Worm (Caenorhabditis elegans) whole organism, L1 larva: ENCODE data around the gene Y57G11C.46.

Source experiments
- C04F5.9 ChIP-seq: sonication (generic microtip); optimal IDR thresholded peaks from 2 replicates; lab custom pipeline; 2016; ENCODE audit warnings: missing genetic modification characterization, missing compliant biosample characterization
- C16A3.4 ChIP-seq: fragments of 150-350 bp; optimal IDR thresholded peaks from 2 replicates; lab custom pipeline; 2014; ENCODE audit warnings: missing biosample characterization, missing genetic modification characterization
- aly-2 ChIP-seq: fragments of 150-350 bp; optimal IDR thresholded peaks from 2 replicates; lab custom pipeline; 2014; ENCODE audit warnings: missing biosample characterization, missing genetic modification characterization
- ama-1 ChIP-seq: fragments of 150-350 bp; optimal IDR thresholded peaks from 2 replicates; lab custom pipeline; 2014
- ceh-8 ChIP-seq: fragments of 200-800 bp; sonication (Bioruptor generic); optimal IDR thresholded peaks from 2 replicates; lab custom pipeline; 2018; ENCODE audit warnings: mild to moderate bottlenecking, missing genetic modification characterization, moderate library complexity, missing compliant biosample characterization
- ceh-90 ChIP-seq: sonication (generic microtip); optimal IDR thresholded peaks from 2 replicates; lab custom pipeline; 2016; ENCODE audit warnings: missing genetic modification characterization, missing compliant biosample characterization
- ces-1 ChIP-seq: fragments of 150-350 bp; optimal IDR thresholded peaks from 2 replicates; lab custom pipeline; 2014; ENCODE audit warnings: missing biosample characterization, missing genetic modification reagents, missing genetic modification characterization
- dsc-1 ChIP-seq: sonication (generic microtip); optimal IDR thresholded peaks from 2 replicates; lab custom pipeline; 2016; ENCODE audit warnings: mild to moderate bottlenecking, missing genetic modification characterization, missing compliant biosample characterization
- efl-1 ChIP-seq, 4 experiments: fragments of 150-350 bp; optimal IDR thresholded peaks in 3 of 4; peaks in 1 of 4; 1 replicate in 1 of 4; 2 replicates in 3 of 4; lab custom pipeline; 2014; ENCODE audit warnings: missing biosample characterization in 2 of 4, missing genetic modification characterization in 2 of 4, missing genetic modification reagents in 2 of 4
- egl-27 ChIP-seq, 2 experiments: fragments of 150-350 bp in 1 of 2; sonication (generic microtip); optimal IDR thresholded peaks; 3 replicates each; lab custom pipeline; 2017 to 2018; ENCODE audit warnings: missing biosample characterization in 2 of 2, missing genetic modification characterization in 2 of 2, missing genetic modification reagents in 2 of 2
- elt-2 ChIP-seq: sonication (generic microtip); optimal IDR thresholded peaks from 2 replicates; lab custom pipeline; 2016; ENCODE audit warnings: missing genetic modification characterization, mild to moderate bottlenecking, inconsistent platforms, missing compliant biosample characterization, missing genetic modification reagents
- elt-3 ChIP-seq, 6 experiments: fragments of 150-350 bp in 1 of 6; sonication (generic microtip); optimal IDR thresholded peaks; 2 replicates each; lab custom pipeline; 2017 to 2018; ENCODE audit warnings: missing biosample characterization in 6 of 6, missing genetic modification characterization in 6 of 6, inconsistent platforms in 1 of 6
- ets-5 ChIP-seq: fragments of 200-800 bp; sonication (Bioruptor generic); IDR thresholded peaks from 2 replicates; pipeline ENCODE4 v1.3.6; 2022; ENCODE audit warnings: missing genetic modification characterization, missing compliant biosample characterization
- fkh-4 ChIP-seq: sonication (generic microtip); optimal IDR thresholded peaks from 2 replicates; lab custom pipeline; 2016; ENCODE audit warnings: missing compliant biosample characterization, missing genetic modification characterization, borderline replicate concordance
- fos-1 ChIP-seq: fragments of 150-350 bp; optimal IDR thresholded peaks from 2 replicates; lab custom pipeline; 2014; ENCODE audit warnings: missing biosample characterization, missing genetic modification characterization
- hlh-17 ChIP-seq: fragments of 200-800 bp; sonication (Bioruptor generic); optimal IDR thresholded peaks from 2 replicates; lab custom pipeline; 2018; ENCODE audit warnings: missing genetic modification characterization, mild to moderate bottlenecking, missing compliant biosample characterization, moderate library complexity, borderline replicate concordance
- irx-1 ChIP-seq: sonication (generic microtip); optimal IDR thresholded peaks from 2 replicates; lab custom pipeline; 2016; ENCODE audit warnings: missing genetic modification characterization, missing compliant biosample characterization
- jun-1 ChIP-seq: fragments of 150-350 bp; optimal IDR thresholded peaks from 2 replicates; lab custom pipeline; 2014; ENCODE audit warnings: missing biosample characterization, missing genetic modification reagents, missing genetic modification characterization
- lin-14 ChIP-seq: fragments of 200-800 bp; sonication (Bioruptor generic); optimal IDR thresholded peaks from 2 replicates; lab custom pipeline; 2018; ENCODE audit warnings: mild to moderate bottlenecking, missing genetic modification characterization, moderate library complexity, missing compliant biosample characterization
- lsy-2 ChIP-seq, 2 experiments: fragments of 150-350 bp; optimal IDR thresholded peaks; 2 replicates each; lab custom pipeline; 2014; ENCODE audit warnings: missing biosample characterization in 2 of 2, missing genetic modification characterization in 2 of 2
- mab-9 ChIP-seq: fragments of 200-800 bp; sonication (Bioruptor generic); IDR thresholded peaks from 2 replicates; pipeline ENCODE4 v1.3.6; 2022; ENCODE audit warnings: missing genetic modification reagents, missing genetic modification characterization, missing compliant biosample characterization
- nhr-20 ChIP-seq: sonication (generic microtip); optimal IDR thresholded peaks from 2 replicates; lab custom pipeline; 2016; ENCODE audit warnings: mild to moderate bottlenecking, missing genetic modification characterization, missing compliant biosample characterization
- nhr-237 ChIP-seq: fragments of 150-350 bp; optimal IDR thresholded peaks from 2 replicates; lab custom pipeline; 2014; ENCODE audit warnings: missing biosample characterization, missing genetic modification characterization
- nhr-71 ChIP-seq: sonication (generic microtip); optimal IDR thresholded peaks from 2 replicates; lab custom pipeline; 2016; ENCODE audit warnings: mild to moderate bottlenecking, missing genetic modification characterization, moderate library complexity, missing compliant biosample characterization
- nhr-85 ChIP-seq: sonication (generic microtip); peaks from one replicate; lab custom pipeline; 2016; ENCODE audit warnings: missing genetic modification characterization, inconsistent platforms, missing compliant biosample characterization
- nhr-90 ChIP-seq: sonication (generic microtip); optimal IDR thresholded peaks from 2 replicates; lab custom pipeline; 2016; ENCODE audit warnings: mild to moderate bottlenecking, missing genetic modification characterization, missing compliant biosample characterization; ENCODE audit not compliant: poor library complexity
- skn-1 ChIP-seq: fragments of 150-350 bp; optimal IDR thresholded peaks from 2 replicates; lab custom pipeline; 2014; ENCODE audit warnings: missing biosample characterization, missing genetic modification characterization
- sox-4 ChIP-seq: sonication (generic microtip); optimal IDR thresholded peaks from 2 replicates; lab custom pipeline; 2016; ENCODE audit warnings: missing genetic modification characterization, missing compliant biosample characterization
- sptf-1 ChIP-seq: fragments of 150-350 bp; optimal IDR thresholded peaks from 2 replicates; lab custom pipeline; 2014; ENCODE audit warnings: missing biosample characterization, missing genetic modification characterization
- sup-37 ChIP-seq: fragments of 200-800 bp; sonication (Bioruptor generic); optimal IDR thresholded peaks from 2 replicates; lab custom pipeline; 2018; ENCODE audit warnings: mild to moderate bottlenecking, missing genetic modification characterization, missing compliant biosample characterization
- swsn-7 ChIP-seq: sonication (generic microtip); optimal IDR thresholded peaks from 2 replicates; lab custom pipeline; 2016; ENCODE audit warnings: missing genetic modification characterization, missing compliant biosample characterization
- unc-86 ChIP-seq: sonication (generic microtip); optimal IDR thresholded peaks from 2 replicates; lab custom pipeline; 2016; ENCODE audit warnings: missing genetic modification characterization, missing compliant biosample characterization
- unc-98 ChIP-seq: fragments of 200-800 bp; sonication (Bioruptor generic); IDR thresholded peaks from 2 replicates; pipeline ENCODE4 v1.3.6; 2022; ENCODE audit warnings: missing genetic modification characterization, missing compliant biosample characterization
- xbp-1 ChIP-seq: sonication (generic microtip); optimal IDR thresholded peaks from 2 replicates; lab custom pipeline; 2016; ENCODE audit warnings: missing genetic modification characterization, missing compliant biosample characterization
- zag-1 ChIP-seq: fragments of 150-350 bp; optimal IDR thresholded peaks from 2 replicates; lab custom pipeline; 2014; ENCODE audit warnings: missing biosample characterization, missing genetic modification characterization
- ztf-4 ChIP-seq: fragments of 150-350 bp; optimal IDR thresholded peaks from 2 replicates; lab custom pipeline; 2014; ENCODE audit warnings: missing biosample characterization, missing genetic modification characterization

The Y57G11C.46 gene

DNA sequence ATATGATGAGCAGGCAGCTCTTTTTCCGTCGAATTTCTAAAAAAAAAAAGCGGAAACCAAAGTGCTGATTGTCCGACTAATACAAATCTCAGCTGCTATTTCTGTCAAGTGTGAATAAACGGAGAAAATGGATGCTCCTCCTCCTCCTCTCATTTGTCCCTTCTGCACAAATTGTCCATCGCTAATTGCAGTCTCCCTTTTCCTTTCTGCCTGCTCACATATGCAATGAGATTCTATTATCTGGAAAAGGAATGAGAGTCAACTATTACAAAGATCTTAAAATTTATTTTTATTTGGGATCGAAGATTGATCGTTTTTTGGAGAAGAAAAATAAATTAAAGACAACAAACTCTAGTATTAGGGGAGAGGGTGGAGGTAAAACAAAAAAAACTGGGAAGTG, 6.1 kb upstream of the Y57G11C.46 start:
- TF ChIP-seq irx-1 (tag; lab: Kevin White, UChicago), result no peak
- TF ChIP-seq lsy-2 (tag; optimal IDR thresholded peaks at IDR 0.05; lab: Kevin White, UChicago), result peak; percentile 18 to 25
- TF ChIP-seq nhr-85, result peak; percentile 13
- no peak for TF ChIP-seq dsc-1 (tag; lab: Kevin White, UChicago)
- peak in 1 of 2 experiments; percentile 3 for TF ChIP-seq efl-1 (optimal IDR thresholded peaks at IDR 0.05; lab: Kevin White, UChicago)
- no peak for TF ChIP-seq efl-1 (GFP tag; optimal IDR thresholded peaks at IDR 0.05 in 1 of 2; lab: Kevin White, UChicago)
- peak; percentile 45 for TF ChIP-seq nhr-90
- TF ChIP-seq elt-3 (tag; optimal IDR thresholded peaks at IDR 0.05; lab: Kevin White, UChicago), result peak in 1 of 6 experiments; percentile 2
- no peak for TF ChIP-seq C04F5.9 (tag; lab: Kevin White, UChicago)
- TF ChIP-seq ama-1, result peak; percentile 38
- no peak for TF ChIP-seq xbp-1 (tag; lab: Kevin White, UChicago)
- TF ChIP-seq nhr-71, result peak; percentile 38
- TF ChIP-seq unc-86 (tag; lab: Kevin White, UChicago), result no peak
- TF ChIP-seq aly-2 (tag; lab: Kevin White, UChicago), result peak; percentile 95
- TF ChIP-seq ztf-4 (tag; lab: Kevin White, UChicago), result peak; percentile 37
- TF ChIP-seq swsn-7 (tag; lab: Kevin White, UChicago), result peak; percentile 10
- no peak for TF ChIP-seq elt-2 (tag; lab: Kevin White, UChicago)

DNA sequence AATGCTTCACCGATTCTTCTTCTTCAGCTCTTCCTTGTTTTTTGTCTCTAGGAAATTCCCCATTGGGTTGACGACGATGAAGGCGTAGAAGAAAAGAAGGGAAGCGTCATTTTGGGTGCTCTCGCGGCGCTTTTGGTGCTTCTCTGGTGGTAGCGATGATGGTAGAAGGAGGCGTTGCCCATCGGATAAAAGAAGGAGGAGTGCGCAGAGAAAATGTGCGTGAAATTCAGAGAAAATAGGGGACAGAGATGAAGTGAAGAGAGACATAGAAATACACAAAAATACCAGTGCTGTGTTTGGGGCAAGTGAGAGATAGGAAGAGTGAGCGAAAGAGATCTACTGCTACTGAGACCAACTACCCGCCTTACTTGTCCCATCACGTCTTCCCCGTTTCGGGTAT, 9.3 kb downstream of the Y57G11C.46 start, which contains the start of gene oig-5:
Gene oig-5 (plus strand): TSS at position 301 of the 400 bp plus-strand sequence.
- TF ChIP-seq ces-1 (GFP tag; lab: Kevin White, UChicago), result no peak
- peak; percentile 5 for TF ChIP-seq ceh-8 (GFP tag; lab: Kevin White, UChicago)
- no peak for TF ChIP-seq nhr-237
- no peak for TF ChIP-seq egl-27 (tag; optimal IDR thresholded peaks at IDR 0.05; lab: Kevin White, UChicago)
- no peak for TF ChIP-seq C16A3.4
- no peak for TF ChIP-seq ceh-90
- 0 out of 2 replicates have a peak, but pooled peaks have one; percentile 7 for TF ChIP-seq mab-9 (GFP tag; lab: Robert Waterston, UW)

DNA sequence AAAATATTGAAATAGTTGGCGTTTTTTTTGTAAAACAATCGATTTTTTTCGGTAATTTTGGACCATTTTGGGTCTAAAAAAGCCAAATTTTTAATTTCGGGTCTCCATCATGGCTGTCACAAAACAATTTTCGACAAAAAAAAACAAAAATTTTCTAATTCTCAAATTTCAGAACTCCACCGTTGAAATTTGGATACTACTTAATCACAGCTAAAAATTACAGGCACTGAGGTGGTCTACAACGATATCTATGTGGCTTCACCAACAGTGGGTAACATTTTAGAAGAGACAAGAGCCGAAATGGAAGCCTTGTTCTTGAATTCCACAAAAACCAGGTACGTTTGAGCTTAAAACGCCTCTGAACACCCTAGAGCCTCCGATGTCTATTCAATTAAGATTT, 13.9 kb downstream of the Y57G11C.46 start, which contains the start of gene Y57G11C.1142:
Gene Y57G11C.1142 (plus strand): TSS at position 301 of the 400 bp plus-strand sequence.
- TF ChIP-seq unc-86 (tag; lab: Kevin White, UChicago) (no peak), fos-1 (tag; lab: Kevin White, UChicago) (no peak), sptf-1 (tag; lab: Kevin White, UChicago) (no peak), irx-1 (tag; lab: Kevin White, UChicago) (no peak), hlh-17 (GFP tag; lab: Kevin White, UChicago) (no peak), unc-98 (no peak), zag-1 (no peak)

DNA sequence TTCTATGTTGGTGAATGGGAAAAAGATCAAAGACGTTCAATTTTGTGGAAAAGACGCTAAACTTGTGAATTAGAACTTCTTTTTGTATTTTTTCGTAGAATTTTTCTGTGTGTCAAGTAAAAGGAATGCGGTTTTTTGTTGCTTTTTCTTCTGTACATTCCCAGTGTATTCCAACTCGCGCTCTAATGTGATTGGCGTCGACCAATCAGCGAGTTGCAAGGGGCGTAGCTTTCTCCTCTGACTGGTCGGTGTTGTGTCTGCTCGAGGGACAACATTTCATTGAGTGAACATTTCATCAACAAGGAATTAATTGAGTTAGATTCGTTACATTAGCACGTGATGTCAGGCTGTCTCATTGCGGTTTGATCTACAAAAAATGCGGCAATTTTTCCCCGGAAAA, 15.3 kb downstream of the Y57G11C.46 start:
- TF ChIP-seq fkh-4 (tag; lab: Kevin White, UChicago), result no peak
- TF ChIP-seq skn-1 (tag; lab: Kevin White, UChicago), result no peak
- TF ChIP-seq nhr-90, result no peak
- no peak for TF ChIP-seq sptf-1 (tag; lab: Kevin White, UChicago)
- TF ChIP-seq zag-1, result no peak
- TF ChIP-seq sox-4 (tag; lab: Kevin White, UChicago), result no peak
- TF ChIP-seq nhr-20 (tag; lab: Kevin White, UChicago), result no peak
- TF ChIP-seq jun-1 (tag; lab: Kevin White, UChicago), result no peak
- TF ChIP-seq lin-14 (GFP tag; lab: Kevin White, UChicago), result no peak

DNA sequence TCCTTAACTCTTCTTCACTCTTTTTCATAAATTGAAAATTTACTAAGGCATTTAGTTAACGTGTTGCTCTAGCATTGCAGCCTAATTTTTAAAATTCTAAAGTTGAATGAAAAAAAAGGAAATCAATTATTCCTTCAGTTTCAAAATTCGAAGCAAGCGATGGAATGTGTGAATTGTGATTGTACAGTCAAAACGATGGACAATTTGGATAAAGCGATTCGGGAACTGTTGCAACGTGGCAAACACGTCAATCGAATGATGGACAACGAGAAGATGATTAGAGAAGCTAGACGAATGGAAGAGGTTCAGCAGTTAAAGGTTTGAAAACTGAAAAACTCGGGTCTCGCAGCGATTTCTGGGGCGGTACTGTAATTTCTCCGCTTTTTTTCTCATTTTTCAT, 17.0 kb downstream of the Y57G11C.46 start, which contains the start of gene Y57G11C.14:
Gene Y57G11C.14 (plus strand): TSS at position 126 of the 400 bp plus-strand sequence.
- TF ChIP-seq ets-5 (GFP tag; lab: Robert Waterston, UW) (no peak), ama-1 (peak; percentile 4), sup-37 (GFP tag; lab: Kevin White, UChicago) (no peak)
